Fruit fly (Drosophila melanogaster) whole organism, embryonic: ENCODE measurements around the gene CG14034.

Source experiments
- CG10979 ChIP-seq: fragments of 200-800 bp; sonication (Bioruptor generic); optimal IDR thresholded peaks from 2 replicates; lab custom pipeline; 2018; ENCODE audit warnings: missing biosample characterization, mild to moderate bottlenecking, missing genetic modification characterization, moderate library complexity
- CG11504 ChIP-seq: fragments of 200-800 bp; sonication (Bioruptor generic); optimal IDR thresholded peaks from 3 replicates; lab custom pipeline; 2019; ENCODE audit warnings: missing biosample characterization, mild to moderate bottlenecking, missing genetic modification characterization, moderate library complexity
- CG12769 ChIP-seq: fragments of 200-800 bp; sonication (Bioruptor generic); optimal IDR thresholded peaks from 2 replicates; lab custom pipeline; 2019; ENCODE audit warnings: missing biosample characterization, mild to moderate bottlenecking, missing genetic modification characterization, moderate library complexity
- CG13894 ChIP-seq: fragments of 200-800 bp; sonication (Bioruptor generic); optimal IDR thresholded peaks from 3 replicates; lab custom pipeline; 2018; ENCODE audit warnings: missing biosample characterization, mild to moderate bottlenecking, missing genetic modification characterization, moderate library complexity
- CG14441 ChIP-seq: fragments of 200-800 bp; sonication (Bioruptor generic); IDR thresholded peaks from 2 replicates; pipeline ENCODE4 v1.3.6; 2022; ENCODE audit warnings: missing biosample characterization, missing genetic modification characterization
- CG14710 ChIP-seq: fragments of 200-800 bp; sonication (Bioruptor generic); optimal IDR thresholded peaks from 3 replicates; lab custom pipeline; 2019; ENCODE audit warnings: missing biosample characterization, mild to moderate bottlenecking, missing genetic modification characterization, moderate library complexity
- CG15011 ChIP-seq: fragments of 200-800 bp; sonication (Bioruptor generic); optimal IDR thresholded peaks from 3 replicates; lab custom pipeline; 2018; ENCODE audit warnings: missing biosample characterization, mild to moderate bottlenecking, missing genetic modification characterization
- CG15601 ChIP-seq: fragments of 200-800 bp; sonication (Bioruptor generic); optimal IDR thresholded peaks from 3 replicates; lab custom pipeline; 2019; ENCODE audit warnings: missing biosample characterization, mild to moderate bottlenecking, missing genetic modification characterization, moderate library complexity
- CG1647 ChIP-seq: fragments of 200-800 bp; sonication (Bioruptor generic); optimal IDR thresholded peaks from 3 replicates; lab custom pipeline; 2016; ENCODE audit warnings: missing biosample characterization, missing genetic modification characterization
- CG17359 ChIP-seq: fragments of 200-800 bp; sonication (Bioruptor generic); optimal IDR thresholded peaks from 3 replicates; lab custom pipeline; 2018; ENCODE audit warnings: missing biosample characterization, mild to moderate bottlenecking, missing genetic modification characterization, moderate library complexity
- CG17912 ChIP-seq: fragments of 200-800 bp; sonication (Bioruptor generic); optimal IDR thresholded peaks from 2 replicates; lab custom pipeline; 2018; ENCODE audit warnings: missing biosample characterization, mild to moderate bottlenecking, missing genetic modification characterization
- CG18011 ChIP-seq: fragments of 200-800 bp; sonication (Bioruptor generic); optimal IDR thresholded peaks from 2 replicates; lab custom pipeline; 2017; ENCODE audit warnings: missing biosample characterization, missing genetic modification characterization, mild to moderate bottlenecking, moderate library complexity, missing genotype
- CG18262 ChIP-seq: fragments of 200-800 bp; optimal IDR thresholded peaks from 3 replicates; lab custom pipeline; 2019; ENCODE audit warnings: missing biosample characterization, mild to moderate bottlenecking, missing genetic modification characterization, moderate library complexity
- CG2129 ChIP-seq: fragments of 200-800 bp; sonication (Bioruptor generic); IDR thresholded peaks from 2 replicates; pipeline ENCODE4 v1.3.6; 2022; ENCODE audit warnings: missing biosample characterization, missing genetic modification characterization; ENCODE audit not compliant: partially characterized antibody
- CG2678 ChIP-seq: fragments of 200-800 bp; sonication (Bioruptor generic); optimal IDR thresholded peaks from 3 replicates; lab custom pipeline; 2019; ENCODE audit warnings: missing biosample characterization, mild to moderate bottlenecking, missing genetic modification characterization, moderate library complexity
- CG3065 ChIP-seq: fragments of 200-800 bp; sonication (Bioruptor generic); optimal IDR thresholded peaks from 2 replicates; lab custom pipeline; 2016; ENCODE audit warnings: missing biosample characterization, missing genetic modification characterization
- CG31441 ChIP-seq: fragments of 200-800 bp; sonication (Bioruptor generic); IDR thresholded peaks from 2 replicates; pipeline ENCODE4 v1.3.6; 2022; ENCODE audit warnings: missing biosample characterization, missing genetic modification characterization
- CG42726 ChIP-seq: fragments of 200-800 bp; sonication (Bioruptor generic); IDR thresholded peaks from 2 replicates; pipeline ENCODE4 v1.3.6; 2022; ENCODE audit warnings: missing biosample characterization, missing genetic modification characterization; ENCODE audit not compliant: partially characterized antibody
- CG5245 ChIP-seq: fragments of 200-800 bp; sonication (Bioruptor generic); optimal IDR thresholded peaks from 3 replicates; lab custom pipeline; 2016; ENCODE audit warnings: missing biosample characterization, missing genetic modification characterization
- CG8388 ChIP-seq: fragments of 200-800 bp; sonication (Bioruptor generic); optimal IDR thresholded peaks from 2 replicates; lab custom pipeline; 2019; ENCODE audit warnings: missing biosample characterization, mild to moderate bottlenecking, missing genetic modification characterization, moderate library complexity
- CoRest ChIP-seq: fragments of 200-800 bp; sonication (Bioruptor generic); optimal IDR thresholded peaks from 3 replicates; lab custom pipeline; 2018; ENCODE audit warnings: missing biosample characterization, mild to moderate bottlenecking, missing genetic modification characterization, moderate library complexity
- Dref ChIP-seq: fragments of 200-800 bp; sonication (Bioruptor generic); IDR thresholded peaks from 2 replicates; pipeline ENCODE4 v1.3.6; 2022; ENCODE audit warnings: missing biosample characterization, missing genetic modification characterization
- HLH4C ChIP-seq: fragments of 200-800 bp; sonication (Bioruptor generic); IDR thresholded peaks from 3 replicates; pipeline ENCODE4 v1.3.6; 2022; ENCODE audit warnings: missing biosample characterization, missing genetic modification characterization; ENCODE audit not compliant: partially characterized antibody
- NK7.1 ChIP-seq: fragments of 200-800 bp; sonication (Bioruptor generic); optimal IDR thresholded peaks from 3 replicates; lab custom pipeline; 2016; ENCODE audit warnings: missing biosample characterization, missing genetic modification characterization
- Sox102F ChIP-seq: fragments of 200-800 bp; sonication (Bioruptor generic); optimal IDR thresholded peaks from 2 replicates; lab custom pipeline; 2018; ENCODE audit warnings: missing biosample characterization, mild to moderate bottlenecking, missing genetic modification characterization, moderate library complexity
- Sry-β ChIP-seq: fragments of 200-800 bp; sonication (Bioruptor generic); optimal IDR thresholded peaks from 2 replicates; lab custom pipeline; 2018; ENCODE audit warnings: missing biosample characterization, mild to moderate bottlenecking, missing genetic modification characterization, moderate library complexity
- Trl ChIP-seq, 3 experiments: fragments of >200 bp in 2 of 3; fragments of 200-800 bp in 1 of 3; sonication (Bioruptor generic) in 1 of 3; optimal IDR thresholded peaks; 2 replicates in 1 of 3; 3 replicates in 2 of 3; lab custom pipeline; 2016 to 2017; ENCODE audit warnings: missing biosample characterization in 1 of 3, missing genetic modification characterization in 1 of 3
- Vsx1 ChIP-seq: fragments of 200-800 bp; sonication (Bioruptor generic); optimal IDR thresholded peaks from 2 replicates; lab custom pipeline; 2017; ENCODE audit warnings: missing biosample characterization, mild to moderate bottlenecking, missing genetic modification characterization, missing genetic modification reagents
- ac ChIP-seq: fragments of 200-800 bp; sonication (Bioruptor generic); optimal IDR thresholded peaks from 3 replicates; lab custom pipeline; 2017; ENCODE audit warnings: missing biosample characterization, mild to moderate bottlenecking, missing genetic modification characterization
- amos ChIP-seq: fragments of 200-800 bp; sonication (Bioruptor generic); IDR thresholded peaks from 2 replicates; pipeline ENCODE4 v1.3.6; 2022; ENCODE audit warnings: missing biosample characterization, missing genetic modification characterization; ENCODE audit not compliant: partially characterized antibody
- ato ChIP-seq: fragments of 200-800 bp; sonication (Bioruptor generic); IDR thresholded peaks from 2 replicates; pipeline ENCODE4 v1.3.6; 2022; ENCODE audit warnings: missing biosample characterization, missing genetic modification characterization; ENCODE audit not compliant: partially characterized antibody
- bsh ChIP-seq, 2 experiments: fragments of 200-800 bp; sonication (Bioruptor generic); optimal IDR thresholded peaks; 2 replicates each; lab custom pipeline; 2017 to 2018; ENCODE audit warnings: mild to moderate bottlenecking in 2 of 2, missing biosample characterization in 2 of 2, missing genetic modification characterization in 2 of 2, moderate library complexity in 1 of 2
- caup ChIP-seq: fragments of 200-800 bp; sonication (Bioruptor generic); optimal IDR thresholded peaks from 3 replicates; lab custom pipeline; 2017; ENCODE audit warnings: missing biosample characterization, mild to moderate bottlenecking, missing genetic modification characterization, moderate library complexity; ENCODE audit not compliant: severe bottlenecking
- corto ChIP-seq: fragments of 200-800 bp; sonication (Bioruptor generic); optimal IDR thresholded peaks from 2 replicates; lab custom pipeline; 2016; ENCODE audit warnings: missing biosample characterization, mild to moderate bottlenecking, missing genetic modification characterization, moderate library complexity
- gem ChIP-seq: fragments of 200-800 bp; sonication (Bioruptor generic); optimal IDR thresholded peaks from 2 replicates; lab custom pipeline; 2019; ENCODE audit warnings: missing biosample characterization, mild to moderate bottlenecking, missing genetic modification characterization, moderate library complexity
- grn ChIP-seq: fragments of 200-800 bp; sonication (Bioruptor generic); optimal IDR thresholded peaks from 3 replicates; lab custom pipeline; 2017; ENCODE audit warnings: missing biosample characterization, missing genetic modification characterization
- gt ChIP-seq: fragments of 200-800 bp; sonication (Bioruptor generic); IDR thresholded peaks from 2 replicates; pipeline ENCODE4 v1.3.6; 2022; ENCODE audit warnings: missing biosample characterization, missing genetic modification characterization
- jigr1 ChIP-seq: fragments of 200-800 bp; sonication (Bioruptor generic); IDR thresholded peaks from 3 replicates; pipeline ENCODE4 v1.3.6; 2022; ENCODE audit warnings: missing biosample characterization, missing genetic modification characterization
- lab ChIP-seq: fragments of 200-800 bp; sonication (Bioruptor generic); optimal IDR thresholded peaks from 3 replicates; lab custom pipeline; 2017; ENCODE audit warnings: missing biosample characterization, missing genetic modification characterization, mild to moderate bottlenecking, moderate library complexity, missing genetic modification reagents
- lbe ChIP-seq: fragments of 200-800 bp; sonication (Bioruptor generic); optimal IDR thresholded peaks from 2 replicates; lab custom pipeline; 2016; ENCODE audit warnings: missing biosample characterization, mild to moderate bottlenecking, missing genetic modification characterization
- luna ChIP-seq: fragments of 200-800 bp; sonication (Bioruptor generic); optimal IDR thresholded peaks from 2 replicates; lab custom pipeline; 2016; ENCODE audit warnings: missing biosample characterization, missing genetic modification characterization
- nerfin-1 ChIP-seq: fragments of 200-800 bp; sonication (Bioruptor generic); optimal IDR thresholded peaks from 3 replicates; lab custom pipeline; 2019; ENCODE audit warnings: missing biosample characterization, mild to moderate bottlenecking, missing genetic modification characterization, moderate library complexity
- pfk ChIP-seq: fragments of 200-800 bp; sonication (Bioruptor generic); optimal IDR thresholded peaks from 2 replicates; lab custom pipeline; 2018; ENCODE audit warnings: missing biosample characterization, mild to moderate bottlenecking, missing genetic modification characterization, moderate library complexity
- sens ChIP-seq: fragments of 200-800 bp; sonication (Bioruptor generic); peaks from one replicate; lab custom pipeline; 2016; ENCODE audit warnings: missing biosample characterization, missing genetic modification characterization
- sob ChIP-seq: fragments of 200-800 bp; sonication (Bioruptor generic); IDR thresholded peaks from 2 replicates; pipeline ENCODE4 v1.3.6; 2022; ENCODE audit warnings: missing biosample characterization, missing genetic modification characterization
- ssp ChIP-seq: fragments of 200-800 bp; sonication (Bioruptor generic); IDR thresholded peaks from 2 replicates; pipeline ENCODE4 v1.3.6; 2022; ENCODE audit warnings: missing biosample characterization, missing genetic modification characterization
- vvl ChIP-seq: fragments of 200-800 bp; sonication (Bioruptor generic); IDR thresholded peaks from 2 replicates; pipeline ENCODE4 v1.3.6; 2022; ENCODE audit warnings: missing biosample characterization, missing genetic modification characterization
- zfh1 ChIP-seq: fragments of 200-800 bp; sonication (Bioruptor generic); IDR thresholded peaks from 3 replicates; pipeline ENCODE4 v1.3.6; 2022; ENCODE audit warnings: missing biosample characterization, missing genetic modification characterization

Gene CG14034

dm6 chr2L:5254105-5254711, 37.9 kb upstream of the CG14034 start (continued):
- TF ChIP-seq CG17359 = peak; percentile 6
- TF ChIP-seq gt = no peak
- TF ChIP-seq CG2678 (tag; lab: Kevin White, UChicago) = peak; percentile 2
- TF ChIP-seq jigr1 (GFP tag; lab: Robert Waterston, UW) = no peak
- TF ChIP-seq CG15011 (GFP tag; lab: Kevin White, UChicago) = no peak
- TF ChIP-seq CG18011 (GFP tag; lab: Kevin White, UChicago) = no peak
- no peak for TF ChIP-seq CG1647 (GFP tag; lab: Kevin White, UChicago)
- no peak for TF ChIP-seq CG13894 (tag; lab: Kevin White, UChicago)
- no peak for TF ChIP-seq CG3065 (GFP tag; lab: Kevin White, UChicago)
- peak; percentile 28 for TF ChIP-seq Sox102F
- TF ChIP-seq Trl (optimal IDR thresholded peaks at IDR 0.05; lab: Kevin White, UChicago) = no peak
- TF ChIP-seq Trl (GFP tag; optimal IDR thresholded peaks at IDR 0.05; lab: Kevin White, UChicago) = no peak
- TF ChIP-seq Dref (GFP tag; lab: Robert Waterston, UW) = no peak
- TF ChIP-seq amos = no peak
- no peak for TF ChIP-seq Vsx1 (GFP tag; lab: Kevin White, UChicago)
- TF ChIP-seq grn (GFP tag; lab: Kevin White, UChicago) = no peak
- no peak for TF ChIP-seq CG17912
- no peak for TF ChIP-seq nerfin-1 (tag; lab: Kevin White, UChicago)
- TF ChIP-seq sob (GFP tag; lab: Robert Waterston, UW) = no peak
- TF ChIP-seq pfk = no peak
- TF ChIP-seq lab (GFP tag; lab: Kevin White, UChicago) = no peak
- TF ChIP-seq Sry-β (GFP tag; lab: Kevin White, UChicago) = no peak
- TF ChIP-seq vvl (GFP tag; lab: Robert Waterston, UW) = 0 out of 2 replicates have a peak, but pooled peaks have one; percentile 8
- TF ChIP-seq sens (GFP tag; lab: Kevin White, UChicago) = peak; percentile 27
- peak; percentile 82 for TF ChIP-seq corto (GFP tag; lab: Kevin White, UChicago)
- TF ChIP-seq CG18262 (tag; lab: Kevin White, UChicago) = peak; percentile 23
- peak; percentile 26 for TF ChIP-seq CG11504
- TF ChIP-seq bsh (GFP tag; optimal IDR thresholded peaks at IDR 0.05; lab: Kevin White, UChicago) = peak; percentile 57 to 79
- no peak for TF ChIP-seq ac (GFP tag; lab: Kevin White, UChicago)
- TF ChIP-seq ato (GFP tag; lab: Robert Waterston, UW) = no peak
- no peak for TF ChIP-seq CG15601 (tag; lab: Kevin White, UChicago)
- peak; percentile 5 for TF ChIP-seq CG8388 (GFP tag; lab: Kevin White, UChicago)
- TF ChIP-seq lbe (GFP tag; lab: Kevin White, UChicago) = peak; percentile 85
- no peak for TF ChIP-seq caup (GFP tag; lab: Kevin White, UChicago)
- peak; percentile 15 for TF ChIP-seq CG14710
- no peak for TF ChIP-seq luna (GFP tag; lab: Kevin White, UChicago)
- 0 out of 2 replicates have a peak, but pooled peaks have one; percentile 10 for TF ChIP-seq ssp
- TF ChIP-seq CG12769 (tag; lab: Kevin White, UChicago) = no peak
- TF ChIP-seq zfh1 (GFP tag; lab: Robert Waterston, UW) = 0 out of 3 replicates have a peak, but pooled peaks have one; percentile 41
- no peak for TF ChIP-seq CG42726 (GFP tag; lab: Robert Waterston, UW)
- no peak for TF ChIP-seq CoRest (tag; lab: Kevin White, UChicago)
- TF ChIP-seq gem (tag; lab: Kevin White, UChicago) = peak; percentile 29
- no peak for TF ChIP-seq CG5245
- TF ChIP-seq HLH4C (GFP tag; lab: Robert Waterston, UW) = no peak
- TF ChIP-seq NK7.1 (GFP tag; lab: Kevin White, UChicago) = no peak
- TF ChIP-seq CG2129 (GFP tag; lab: Robert Waterston, UW) = no peak
- TF ChIP-seq CG10979 (tag; lab: Kevin White, UChicago) = peak; percentile 32
- peak; percentile 26; the same call in 1 of the 2 replicates for TF ChIP-seq CG31441 (GFP tag; lab: Robert Waterston, UW)
- no peak for TF ChIP-seq CG14441
